Worm (Caenorhabditis elegans): Measurements from ENCODE around the gene dnj-2.

DNA sequence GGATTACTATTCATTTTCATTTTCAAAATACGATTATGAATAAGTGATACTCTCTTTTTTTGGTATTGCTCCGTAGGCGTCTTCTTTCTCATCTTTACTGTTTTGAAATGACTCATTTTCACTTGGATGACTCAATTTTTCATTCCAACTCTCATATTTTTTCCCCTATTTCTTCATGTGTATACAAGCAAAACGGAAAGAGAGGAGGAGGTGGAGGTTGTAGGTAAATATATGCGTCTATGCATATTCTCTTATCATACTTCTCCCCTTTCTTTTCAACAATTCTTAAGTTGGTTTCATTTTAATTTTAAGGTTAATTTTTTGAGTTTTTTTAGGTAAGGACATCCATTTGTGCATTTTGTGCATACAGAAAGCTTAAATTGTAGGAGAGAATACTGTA lies 27.7 kb downstream of the dnj-2 start:
- TF ChIP-seq ceh-27 (GFP tag; optimal IDR thresholded peaks at IDR 0.05) (no peak), cebp-1 (GFP tag; IDR thresholded peaks at IDR 0.05) (no peak), cebp-1 (tag; optimal IDR thresholded peaks at IDR 0.05) (no peak)
